Fruit fly (Drosophila melanogaster) whole organism, adult: ENCODE data around the gene Rel.
A peak's percentile ranks its signal among the peaks of the same experiment; 100 is the strongest.

ENCODE experiments used
- CG11617 ChIP-seq: fragments of 200-800 bp; sonication (Bioruptor generic); optimal IDR thresholded peaks from 2 replicates; lab custom pipeline; 2017; ENCODE audit warnings: mild to moderate bottlenecking, missing biosample characterization, missing genetic modification reagents, missing genetic modification characterization
- CG12768 ChIP-seq: fragments of 200-800 bp; sonication (Bioruptor generic); optimal IDR thresholded peaks from 2 replicates; lab custom pipeline; 2017; ENCODE audit warnings: missing biosample characterization, missing genetic modification characterization, mild to moderate bottlenecking, moderate library complexity, missing genetic modification reagents
- CG14711 ChIP-seq: fragments of 200-800 bp; sonication (Bioruptor generic); optimal IDR thresholded peaks from 2 replicates; lab custom pipeline; 2018; ENCODE audit warnings: missing biosample characterization, mild to moderate bottlenecking, missing genetic modification characterization, moderate library complexity
- CG1620 ChIP-seq: fragments of 200-800 bp; sonication (Bioruptor generic); optimal IDR thresholded peaks from 2 replicates; lab custom pipeline; 2016; ENCODE audit warnings: missing biosample characterization, missing genetic modification characterization
- CG33017 ChIP-seq: fragments of 200-800 bp; sonication (Bioruptor generic); optimal IDR thresholded peaks from 2 replicates; lab custom pipeline; 2018; ENCODE audit warnings: missing biosample characterization, mild to moderate bottlenecking, missing genetic modification characterization, moderate library complexity
- CG5204 ChIP-seq: fragments of 200-800 bp; sonication (Bioruptor generic); optimal IDR thresholded peaks from 2 replicates; lab custom pipeline; 2016; ENCODE audit warnings: missing biosample characterization, missing genetic modification characterization
- CG7045 ChIP-seq: fragments of 200-800 bp; sonication (Bioruptor generic); optimal IDR thresholded peaks from 2 replicates; lab custom pipeline; 2017; ENCODE audit warnings: missing biosample characterization, mild to moderate bottlenecking, missing genetic modification characterization
- CG7101 ChIP-seq: fragments of 200-800 bp; sonication (Bioruptor generic); optimal IDR thresholded peaks from 2 replicates; lab custom pipeline; 2018; ENCODE audit warnings: missing biosample characterization, mild to moderate bottlenecking, missing genetic modification characterization, moderate library complexity
- Clk ChIP-seq: fragments of 200-800 bp; sonication (Bioruptor generic); optimal IDR thresholded peaks from 2 replicates; lab custom pipeline; 2017; ENCODE audit warnings: missing biosample characterization, missing genetic modification characterization
- Crg-1 ChIP-seq: fragments of 200-800 bp; sonication (Bioruptor generic); optimal IDR thresholded peaks from 2 replicates; lab custom pipeline; 2016; ENCODE audit warnings: missing biosample characterization, missing genetic modification characterization
- Hr96 ChIP-seq: fragments of 200-800 bp; sonication (Bioruptor generic); optimal IDR thresholded peaks from 2 replicates; lab custom pipeline; 2016; ENCODE audit warnings: missing biosample characterization, missing genetic modification characterization
- Mnt ChIP-seq: fragments of 200-800 bp; sonication (Bioruptor generic); optimal IDR thresholded peaks from 2 replicates; lab custom pipeline; 2016; ENCODE audit warnings: missing biosample characterization, mild to moderate bottlenecking, missing genetic modification characterization
- bab1 ChIP-seq: fragments of 200-800 bp; sonication (Bioruptor generic); optimal IDR thresholded peaks from 3 replicates; lab custom pipeline; 2019; ENCODE audit warnings: missing biosample characterization, mild to moderate bottlenecking, missing genetic modification characterization, moderate library complexity
- cic ChIP-seq: fragments of 200-800 bp; sonication (Bioruptor generic); optimal IDR thresholded peaks from 2 replicates; lab custom pipeline; 2017; ENCODE audit warnings: missing biosample characterization, mild to moderate bottlenecking, missing genetic modification characterization, moderate library complexity
- cnc ChIP-seq, 2 experiments: fragments of >200 bp; optimal IDR thresholded peaks; 2 replicates each; lab custom pipeline; 2017
- kay ChIP-seq: fragments of 200-800 bp; sonication (Bioruptor generic); peaks from one replicate; lab custom pipeline; 2016; ENCODE audit warnings: missing biosample characterization, missing genetic modification characterization, borderline replicate concordance
- ovo ChIP-seq: fragments of 200-800 bp; sonication (Bioruptor generic); optimal IDR thresholded peaks from 2 replicates; lab custom pipeline; 2016; ENCODE audit warnings: missing biosample characterization, missing genetic modification characterization
- pad ChIP-seq: fragments of 200-800 bp; sonication (Bioruptor generic); optimal IDR thresholded peaks from 3 replicates; lab custom pipeline; 2017; ENCODE audit warnings: missing biosample characterization, missing genetic modification characterization, mild to moderate bottlenecking, moderate library complexity, missing genetic modification reagents
- tj ChIP-seq: fragments of 200-800 bp; sonication (Bioruptor generic); optimal IDR thresholded peaks from 3 replicates; lab custom pipeline; 2017; ENCODE audit warnings: missing biosample characterization, mild to moderate bottlenecking, missing genetic modification characterization, moderate library complexity
- toe ChIP-seq: fragments of 200-800 bp; sonication (Bioruptor generic); optimal IDR thresholded peaks from 2 replicates; lab custom pipeline; 2016; ENCODE audit warnings: missing biosample characterization, missing genetic modification characterization

Gene Rel

DNA sequence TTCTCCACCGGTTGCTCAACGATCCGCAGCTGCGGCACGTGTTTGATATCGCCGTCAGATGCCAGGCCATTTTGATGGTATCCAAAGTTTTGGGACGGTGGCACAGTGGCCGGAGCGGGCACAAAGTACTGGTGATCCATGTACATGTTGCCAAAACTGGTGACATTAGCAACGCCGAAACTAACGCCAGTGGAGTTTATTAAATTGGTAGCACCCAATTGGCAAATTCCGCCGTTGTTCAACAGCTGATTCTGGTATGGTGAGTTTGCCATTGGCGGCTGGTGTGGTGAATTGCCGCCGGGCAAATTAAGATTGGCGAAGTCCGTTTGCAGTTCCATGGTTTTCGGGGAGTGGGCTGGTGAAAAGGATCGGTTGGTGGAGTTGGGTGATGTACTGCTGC, 823 bp downstream of the Rel start:
- TF ChIP-seq CG7101 (tag; lab: Kevin White, UChicago): no peak
- peak; percentile 1 for TF ChIP-seq bab1 (GFP tag; lab: Kevin White, UChicago)
- TF ChIP-seq cnc (optimal IDR thresholded peaks at IDR 0.05; lab: Kevin White, UChicago): no peak
- no peak for TF ChIP-seq ovo (GFP tag; lab: Kevin White, UChicago)
- no peak for TF ChIP-seq CG33017
- no peak for TF ChIP-seq cic (GFP tag; lab: Kevin White, UChicago)

DNA sequence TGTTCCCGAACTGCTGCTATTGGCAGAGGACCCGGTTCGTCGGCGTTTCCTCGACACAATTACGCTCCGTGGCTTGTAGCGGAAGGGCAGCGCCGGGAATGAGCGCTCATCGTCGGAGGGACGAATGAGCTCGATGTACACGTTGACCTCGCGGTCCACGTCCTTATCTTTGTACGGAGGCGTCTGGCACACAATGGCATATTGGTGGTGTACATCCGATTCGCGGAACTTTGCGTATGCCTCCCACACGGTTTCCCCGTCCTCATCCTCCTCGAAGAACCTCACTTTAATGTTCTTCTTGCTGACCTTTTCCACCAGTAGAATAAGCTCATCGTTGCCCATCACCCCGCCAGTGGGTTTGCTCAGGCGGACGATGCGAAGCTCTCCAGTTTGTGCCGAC, 2.0 kb downstream of the Rel start:
- TF ChIP-seq CG14711: no peak
- TF ChIP-seq Clk (GFP tag; lab: Kevin White, UChicago): no peak
- TF ChIP-seq CG33017: no peak
- no peak for TF ChIP-seq CG1620 (GFP tag; lab: Kevin White, UChicago)
- no peak for TF ChIP-seq Crg-1 (GFP tag; lab: Kevin White, UChicago)
- TF ChIP-seq Hr96 (GFP tag; lab: Kevin White, UChicago): no peak
- no peak for TF ChIP-seq cnc (optimal IDR thresholded peaks at IDR 0.05; lab: Kevin White, UChicago)
- no peak for TF ChIP-seq bab1 (GFP tag; lab: Kevin White, UChicago)
- no peak for TF ChIP-seq CG7101 (tag; lab: Kevin White, UChicago)
- no peak for TF ChIP-seq tj (GFP tag; lab: Kevin White, UChicago)
- TF ChIP-seq toe (GFP tag; lab: Kevin White, UChicago): no peak
- no peak for TF ChIP-seq ovo (GFP tag; lab: Kevin White, UChicago)
- TF ChIP-seq Mnt (GFP tag; lab: Kevin White, UChicago): no peak

DNA sequence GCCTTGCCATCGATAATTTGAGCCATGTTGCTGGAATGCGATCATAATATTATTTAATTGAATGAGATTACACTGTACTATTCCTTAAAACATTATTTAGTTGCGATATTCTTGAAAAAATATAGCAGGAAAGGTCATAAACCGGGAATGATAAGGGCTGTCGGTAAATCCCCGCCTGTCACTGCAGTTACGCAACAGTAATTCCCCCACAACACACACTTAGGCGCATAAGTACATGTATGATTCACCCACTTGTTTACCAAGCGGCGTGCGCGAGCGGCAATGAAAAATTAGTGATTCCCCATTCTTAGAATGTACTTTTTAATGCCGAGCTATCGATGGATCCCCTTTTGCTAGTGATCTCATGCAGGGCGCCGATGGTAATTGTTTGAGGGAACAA, 4.2 kb downstream of the Rel start:
- TF ChIP-seq kay (GFP tag; lab: Kevin White, UChicago): peak; percentile 97
- TF ChIP-seq CG1620 (GFP tag; lab: Kevin White, UChicago): no peak
- TF ChIP-seq Mnt (GFP tag; lab: Kevin White, UChicago): peak; percentile 31
- TF ChIP-seq toe (GFP tag; lab: Kevin White, UChicago): no peak
- TF ChIP-seq cic (GFP tag; lab: Kevin White, UChicago): peak; percentile 70
- no peak for TF ChIP-seq CG14711

DNA sequence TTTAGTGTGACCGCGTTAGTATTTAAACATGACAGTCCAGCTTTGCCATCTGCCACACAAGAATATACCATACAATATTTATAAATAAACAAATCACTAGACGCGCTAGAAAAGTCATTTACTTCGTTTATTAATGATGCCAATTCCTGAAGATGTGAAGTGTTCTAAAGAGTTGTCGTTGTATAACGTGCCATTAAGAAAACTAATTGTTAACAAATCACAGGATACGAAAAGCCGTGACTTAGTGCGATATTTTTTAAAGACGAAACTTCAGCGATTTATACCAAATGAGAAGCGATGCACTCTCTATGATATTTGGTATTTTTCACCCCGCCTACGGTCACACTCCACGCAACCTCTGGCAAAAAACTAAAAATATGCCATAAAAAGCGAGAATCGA, 8.3 kb downstream of the Rel start, which contains the start of gene neur:
Gene neur, minus strand, starts transcription at position 24 of the 400 bp plus-strand sequence.
- TF ChIP-seq bab1 (GFP tag; lab: Kevin White, UChicago) (peak; percentile 69), Mnt (GFP tag; lab: Kevin White, UChicago) (peak; percentile 42), toe (GFP tag; lab: Kevin White, UChicago) (no peak), Hr96 (GFP tag; lab: Kevin White, UChicago) (no peak), cic (GFP tag; lab: Kevin White, UChicago) (peak; percentile 46), CG5204 (GFP tag; lab: Kevin White, UChicago) (no peak), CG11617 (peak; percentile 14), CG12768 (GFP tag; lab: Kevin White, UChicago) (no peak), CG7045 (GFP tag; lab: Kevin White, UChicago) (peak; percentile 39), cnc (optimal IDR thresholded peaks at IDR 0.05; lab: Kevin White, UChicago) (no peak), CG1620 (GFP tag; lab: Kevin White, UChicago) (peak; percentile 51), kay (GFP tag; lab: Kevin White, UChicago) (no peak), ovo (GFP tag; lab: Kevin White, UChicago) (peak; percentile 22), CG14711 (peak; percentile 7), Crg-1 (GFP tag; lab: Kevin White, UChicago) (peak; percentile 8), tj (GFP tag; lab: Kevin White, UChicago) (peak; percentile 34), CG33017 (no peak), CG7101 (tag; lab: Kevin White, UChicago) (peak; percentile 3), pad (GFP tag; lab: Kevin White, UChicago) (peak; percentile 50), Clk (GFP tag; lab: Kevin White, UChicago) (no peak)

DNA sequence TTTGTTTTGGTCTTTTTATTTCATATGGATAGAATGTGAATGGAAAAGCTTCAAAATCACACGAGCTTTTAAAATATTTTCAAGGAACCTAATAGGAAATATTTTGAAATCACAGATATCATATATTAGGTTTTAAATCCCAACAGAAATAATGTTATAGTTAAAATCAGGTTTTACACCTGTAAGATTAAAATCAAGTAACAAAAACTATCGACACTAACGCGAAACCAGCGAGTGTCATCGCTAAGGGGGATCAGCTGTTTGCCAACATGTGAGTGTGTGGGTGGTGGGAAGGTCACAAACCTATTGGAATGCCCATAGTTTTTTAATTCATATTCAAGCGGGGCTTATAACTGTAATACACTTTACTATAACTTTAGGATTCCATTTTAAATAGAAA, 9.1 kb downstream of the Rel start, which contains the start of gene hyx:
Gene hyx, plus strand, starts transcription at position 109 of the 400 bp plus-strand sequence.
- no peak for TF ChIP-seq CG5204 (GFP tag; lab: Kevin White, UChicago)
- no peak for TF ChIP-seq Clk (GFP tag; lab: Kevin White, UChicago)
- TF ChIP-seq tj (GFP tag; lab: Kevin White, UChicago): no peak
- TF ChIP-seq CG11617: peak; percentile 49
- peak; percentile 66 for TF ChIP-seq bab1 (GFP tag; lab: Kevin White, UChicago)
- TF ChIP-seq cnc (optimal IDR thresholded peaks at IDR 0.05; lab: Kevin White, UChicago): no peak
- no peak for TF ChIP-seq ovo (GFP tag; lab: Kevin White, UChicago)
- TF ChIP-seq kay (GFP tag; lab: Kevin White, UChicago): peak; percentile 62
- TF ChIP-seq CG12768 (GFP tag; lab: Kevin White, UChicago): peak; percentile 31
- TF ChIP-seq Mnt (GFP tag; lab: Kevin White, UChicago): peak; percentile 60
- TF ChIP-seq Crg-1 (GFP tag; lab: Kevin White, UChicago): peak; percentile 53
- peak; percentile 41 for TF ChIP-seq CG7101 (tag; lab: Kevin White, UChicago)
- peak; percentile 21 for TF ChIP-seq CG14711
- peak; percentile 78 for TF ChIP-seq pad (GFP tag; lab: Kevin White, UChicago)
- TF ChIP-seq toe (GFP tag; lab: Kevin White, UChicago): no peak
- peak; percentile 59 for TF ChIP-seq cic (GFP tag; lab: Kevin White, UChicago)
- peak; percentile 14 for TF ChIP-seq CG33017
- no peak for TF ChIP-seq Hr96 (GFP tag; lab: Kevin White, UChicago)
- TF ChIP-seq CG1620 (GFP tag; lab: Kevin White, UChicago): peak; percentile 32
- TF ChIP-seq CG7045 (GFP tag; lab: Kevin White, UChicago): no peak

DNA sequence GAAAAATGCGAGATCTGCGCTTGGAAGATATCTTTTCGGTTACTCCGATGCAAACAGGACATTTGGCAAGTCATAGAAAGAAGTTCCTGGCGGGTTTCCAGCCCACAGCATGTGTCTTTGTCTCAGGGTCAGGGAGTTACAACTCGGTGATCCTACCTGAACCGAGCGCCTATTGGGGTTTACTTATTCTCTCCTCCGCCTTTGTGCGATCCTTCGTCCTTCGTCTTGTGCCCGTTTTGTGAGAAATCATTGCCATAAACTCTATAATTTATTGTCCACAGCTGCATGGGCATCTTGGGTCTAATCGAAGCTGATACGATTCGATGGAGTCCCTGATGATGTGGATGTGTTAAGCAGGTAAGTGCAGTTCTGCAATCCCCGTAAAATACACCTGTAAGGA, 9.8 kb downstream of the Rel start:
- no peak for TF ChIP-seq tj (GFP tag; lab: Kevin White, UChicago)
- TF ChIP-seq bab1 (GFP tag; lab: Kevin White, UChicago): no peak
- no peak for TF ChIP-seq ovo (GFP tag; lab: Kevin White, UChicago)
- no peak for TF ChIP-seq pad (GFP tag; lab: Kevin White, UChicago)
- TF ChIP-seq CG7101 (tag; lab: Kevin White, UChicago): no peak
- no peak for TF ChIP-seq Hr96 (GFP tag; lab: Kevin White, UChicago)
- TF ChIP-seq Clk (GFP tag; lab: Kevin White, UChicago): no peak
- TF ChIP-seq cnc (optimal IDR thresholded peaks at IDR 0.05; lab: Kevin White, UChicago): no peak
- TF ChIP-seq toe (GFP tag; lab: Kevin White, UChicago): no peak
- TF ChIP-seq CG1620 (GFP tag; lab: Kevin White, UChicago): no peak
